Worm (Caenorhabditis elegans) whole organism, early embryonic: ENCODE data around the gene clec-227.

Experiments
- ama-1 ChIP-seq: fragments of 150-350 bp; optimal IDR thresholded peaks from 2 replicates; lab custom pipeline; 2014
- ets-7 ChIP-seq: sonication (generic microtip); optimal IDR thresholded peaks from 2 replicates; lab custom pipeline; 2016; ENCODE audit warnings: missing genotype, missing genetic modification characterization, missing compliant biosample characterization
- flt-1 ChIP-seq: fragments of 200-800 bp; sonication (Bioruptor generic); IDR thresholded peaks from 2 replicates; pipeline ENCODE4 v1.3.6; 2022; ENCODE audit warnings: missing genetic modification characterization, missing compliant biosample characterization
- hnd-1 ChIP-seq: sonication (generic microtip); optimal IDR thresholded peaks from 2 replicates; lab custom pipeline; 2016; ENCODE audit warnings: missing genetic modification characterization, missing compliant biosample characterization
- pes-1 ChIP-seq: fragments of 200-800 bp; sonication (Bioruptor generic); IDR thresholded peaks from 2 replicates; pipeline ENCODE4 v1.3.6; 2022; ENCODE audit warnings: missing genetic modification reagents, missing genetic modification characterization, missing compliant biosample characterization
- scrt-1 ChIP-seq: fragments of 200-800 bp; sonication (Bioruptor generic); IDR thresholded peaks from 2 replicates; pipeline ENCODE4 v1.3.6; 2022; ENCODE audit warnings: missing genetic modification characterization, missing compliant biosample characterization
- tbx-11 ChIP-seq: fragments of 200-800 bp; sonication (Bioruptor generic); IDR thresholded peaks from 2 replicates; pipeline ENCODE4 v1.3.6; 2022; ENCODE audit warnings: missing genetic modification characterization, missing compliant biosample characterization
- tra-4 ChIP-seq: sonication (generic microtip); optimal IDR thresholded peaks from 2 replicates; lab custom pipeline; 2017; ENCODE audit warnings: missing genetic modification characterization, missing compliant biosample characterization

- TF ChIP-seq ama-1 (lab: Kevin White, UChicago) (no peak), tra-4 (tag; lab: Kevin White, UChicago) (no peak), tbx-11 (GFP tag; lab: Robert Waterston, UW) (no peak), pes-1 (GFP tag; lab: Robert Waterston, UW) (no peak), ets-7 (tag; lab: Kevin White, UChicago) (no peak), hnd-1 (tag; lab: Kevin White, UChicago) (no peak), flt-1 (GFP tag; lab: Robert Waterston, UW) (no peak), scrt-1 (GFP tag; lab: Robert Waterston, UW) (no peak)
These were observed 45.7 kb downstream of the clec-227 start, which contains the start of gene R02D5.6 for ce11 chrV:14518010-14518409.
